Worm (Caenorhabditis elegans): ENCODE data around the gene F56A8.4.
A peak's percentile ranks its signal among the peaks of the same experiment; 100 is the strongest.

DNA sequence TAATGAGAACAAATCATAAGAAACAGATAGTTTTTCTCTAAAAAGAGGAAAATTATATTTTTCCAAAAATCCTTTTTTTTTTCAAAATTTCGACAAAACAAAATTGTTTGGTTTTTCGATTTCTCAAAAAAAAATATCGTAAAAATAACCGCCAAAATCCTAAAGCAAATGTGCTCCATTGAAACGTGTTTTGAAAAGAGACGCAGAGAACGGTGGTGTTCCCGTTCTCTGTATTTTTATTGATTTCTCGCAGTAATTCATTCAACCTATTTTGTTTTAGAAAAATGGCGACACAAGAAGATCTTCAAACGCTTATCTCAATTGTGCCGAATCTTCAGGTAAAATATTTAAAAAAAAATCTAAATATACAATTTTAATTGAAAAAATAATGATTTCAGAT is 50.7 kb downstream of the F56A8.4 start, which contains the start of gene Y43F4B.10:
- peak in 1 of 2 experiments; percentile 55 for TF ChIP-seq lsy-2 (tag; optimal IDR thresholded peaks at IDR 0.05)
- no peak for TF ChIP-seq nhr-76 (tag; optimal IDR thresholded peaks at IDR 0.05)
- no peak for TF ChIP-seq cey-2 (tag; optimal IDR thresholded peaks at IDR 0.05; ENCODE audit: borderline replicate concordance, insufficient read depth)
- TF ChIP-seq ama-1 (optimal IDR thresholded peaks at IDR 0.05), result no peak
- TF ChIP-seq dpl-1 (GFP tag; optimal IDR thresholded peaks at IDR 0.05), result peak; percentile 54
- TF ChIP-seq F37D6.2 (tag; optimal IDR thresholded peaks at IDR 0.05), result no peak
- TF ChIP-seq ces-1 (GFP tag; optimal IDR thresholded peaks at IDR 0.05), result no peak
- no peak for TF ChIP-seq nhr-77 (tag; optimal IDR thresholded peaks at IDR 0.05)
- TF ChIP-seq nhr-11 (tag; optimal IDR thresholded peaks at IDR 0.05), result no peak
- TF ChIP-seq lin-13 (GFP tag; optimal IDR thresholded peaks at IDR 0.05), result no peak
- TF ChIP-seq mdt-29 (GFP tag; IDR thresholded peaks at IDR 0.05), result no peak
- no peak for TF ChIP-seq skn-1 (tag; optimal IDR thresholded peaks at IDR 0.05)
